Worm (Caenorhabditis elegans): ENCODE data around the gene pho-6.

ce11 chrV:8359792-8360191, 34.5 kb downstream of the pho-6 start, which contains the start of gene F38E1.6:
- TF ChIP-seq C34F6.9 (tag; optimal IDR thresholded peaks at IDR 0.05) (no peak), unc-62 (GFP tag; optimal IDR thresholded peaks at IDR 0.05) (no peak), mdl-1 (tag; optimal IDR thresholded peaks at IDR 0.05) (no peak), mab-5 (tag; optimal IDR thresholded peaks at IDR 0.05) (no peak), unc-39 (tag; optimal IDR thresholded peaks at IDR 0.05) (no peak), lin-39 (tag; optimal IDR thresholded peaks at IDR 0.05) (no peak), ztf-4 (tag; optimal IDR thresholded peaks at IDR 0.05) (no peak), elt-1 (tag; optimal IDR thresholded peaks at IDR 0.05) (no peak), blmp-1 (tag; optimal IDR thresholded peaks at IDR 0.05; ENCODE audit: insufficient read depth) (no peak), lsy-2 (tag; optimal IDR thresholded peaks at IDR 0.05) (no peak), nhr-25 (tag; optimal IDR thresholded peaks at IDR 0.05) (no peak)
